Worm (Caenorhabditis elegans) whole organism, L2 larva: ENCODE results near the gene Y39B6A.34.
"Not testable (repeated sequence)": the region's sequence is repeated elsewhere in the genome, so short reads cannot be mapped to it uniquely, and the experiment has no call there.

Experiments used
- C34F6.9 ChIP-seq: fragments of 150-350 bp; optimal IDR thresholded peaks from 2 replicates; lab custom pipeline; 2014; ENCODE audit warnings: missing biosample characterization, missing genetic modification characterization
- F13H6.1 ChIP-seq: sonication (generic microtip); optimal IDR thresholded peaks from 2 replicates; lab custom pipeline; 2016; ENCODE audit warnings: missing genetic modification characterization, missing compliant biosample characterization
- R02D3.7 ChIP-seq: fragments of 150-350 bp; optimal IDR thresholded peaks from 2 replicates; lab custom pipeline; 2014; ENCODE audit warnings: missing biosample characterization, missing genetic modification characterization
- Y55F3AM.14 ChIP-seq: fragments of 200-800 bp; sonication (Bioruptor generic); optimal IDR thresholded peaks from 2 replicates; lab custom pipeline; 2018; ENCODE audit warnings: mild to moderate bottlenecking, missing genetic modification characterization, missing compliant biosample characterization
- ZK546.5 ChIP-seq: sonication (generic microtip); optimal IDR thresholded peaks from 2 replicates; lab custom pipeline; 2017; ENCODE audit warnings: missing biosample characterization, missing genetic modification characterization
- alr-1 ChIP-seq: fragments of 150-350 bp; optimal IDR thresholded peaks from 2 replicates; lab custom pipeline; 2014; ENCODE audit warnings: missing biosample characterization, missing genetic modification characterization
- ama-1 ChIP-seq: fragments of 150-350 bp; optimal IDR thresholded peaks from 2 replicates; lab custom pipeline; 2018; ENCODE audit warnings: inconsistent platforms
- blmp-1 ChIP-seq: sonication (generic microtip); optimal IDR thresholded peaks from 2 replicates; lab custom pipeline; 2017; ENCODE audit warnings: missing genetic modification characterization, mild to moderate bottlenecking, missing compliant biosample characterization, antibody characterized with exemption, moderate library complexity; ENCODE audit not compliant: insufficient read depth
- ceh-16 ChIP-seq: fragments of 150-350 bp; optimal IDR thresholded peaks from 2 replicates; lab custom pipeline; 2014; ENCODE audit warnings: missing biosample characterization, missing genetic modification characterization
- ceh-82 ChIP-seq: fragments of 150-350 bp; optimal IDR thresholded peaks from 2 replicates; lab custom pipeline; 2014; ENCODE audit warnings: missing biosample characterization, missing genetic modification characterization
- egl-27 ChIP-seq: sonication (generic microtip); optimal IDR thresholded peaks from 3 replicates; lab custom pipeline; 2017; ENCODE audit warnings: missing biosample characterization, missing genetic modification reagents, missing genetic modification characterization
- elt-1 ChIP-seq: fragments of 150-350 bp; optimal IDR thresholded peaks from 2 replicates; lab custom pipeline; 2014; ENCODE audit warnings: missing biosample characterization, missing genetic modification characterization
- gmeb-1 ChIP-seq: fragments of 150-350 bp; optimal IDR thresholded peaks from 2 replicates; lab custom pipeline; 2014; ENCODE audit warnings: missing biosample characterization, missing genetic modification characterization
- lin-13 ChIP-seq: fragments of 150-350 bp; optimal IDR thresholded peaks from 2 replicates; lab custom pipeline; 2014; ENCODE audit warnings: missing biosample characterization, missing genetic modification reagents, missing genetic modification characterization
- lsy-2 ChIP-seq, 2 experiments: fragments of 150-350 bp in 1 of 2; sonication (generic microtip) in 1 of 2; optimal IDR thresholded peaks; 2 replicates each; lab custom pipeline; 2014 to 2017; ENCODE audit warnings: missing biosample characterization in 2 of 2, missing genetic modification characterization in 2 of 2
- mab-5 ChIP-seq: fragments of 150-350 bp; optimal IDR thresholded peaks from 2 replicates; lab custom pipeline; 2014; ENCODE audit warnings: missing biosample characterization, missing genetic modification characterization
- mbf-1 ChIP-seq: sonication (generic microtip); optimal IDR thresholded peaks from 2 replicates; lab custom pipeline; 2017; ENCODE audit warnings: missing biosample characterization, missing genetic modification characterization
- mdl-1 ChIP-seq, 2 experiments: fragments of 150-350 bp in 1 of 2; sonication (generic microtip) in 1 of 2; optimal IDR thresholded peaks; 2 replicates each; lab custom pipeline; 2017; ENCODE audit warnings: missing biosample characterization in 2 of 2, missing genetic modification characterization in 2 of 2
- nhr-10 ChIP-seq: sonication (generic microtip); optimal IDR thresholded peaks from 2 replicates; lab custom pipeline; 2017; ENCODE audit warnings: missing biosample characterization, missing genetic modification characterization
- nhr-11 ChIP-seq: fragments of 150-350 bp; optimal IDR thresholded peaks from 2 replicates; lab custom pipeline; 2014; ENCODE audit warnings: missing biosample characterization, missing genetic modification characterization
- nhr-12 ChIP-seq: fragments of 150-350 bp; optimal IDR thresholded peaks from 2 replicates; lab custom pipeline; 2014; ENCODE audit warnings: missing biosample characterization, missing genetic modification characterization
- nhr-23 ChIP-seq: fragments of 150-350 bp; optimal IDR thresholded peaks from 2 replicates; lab custom pipeline; 2014; ENCODE audit warnings: missing biosample characterization, missing genetic modification reagents, missing genetic modification characterization
- nhr-237 ChIP-seq: fragments of 150-350 bp; optimal IDR thresholded peaks from 2 replicates; lab custom pipeline; 2014; ENCODE audit warnings: missing biosample characterization, missing genetic modification characterization
- nhr-25 ChIP-seq: fragments of 150-350 bp; sonication (generic microtip); optimal IDR thresholded peaks from 3 replicates; lab custom pipeline; 2014; ENCODE audit warnings: missing biosample characterization, missing genetic modification characterization
- nhr-6 ChIP-seq: fragments of 150-350 bp; optimal IDR thresholded peaks from 2 replicates; lab custom pipeline; 2014; ENCODE audit warnings: missing biosample characterization, missing genetic modification characterization
- nhr-77 ChIP-seq: fragments of 150-350 bp; optimal IDR thresholded peaks from 2 replicates; lab custom pipeline; 2014; ENCODE audit warnings: missing biosample characterization, missing genetic modification characterization
- peb-1 ChIP-seq: fragments of 150-350 bp; optimal IDR thresholded peaks from 2 replicates; lab custom pipeline; 2014; ENCODE audit warnings: missing biosample characterization, missing genetic modification characterization
- sem-4 ChIP-seq: fragments of 150-350 bp; optimal IDR thresholded peaks from 2 replicates; lab custom pipeline; 2014; ENCODE audit warnings: missing biosample characterization, missing genetic modification reagents, missing genetic modification characterization
- skn-1 ChIP-seq: sonication (generic microtip); optimal IDR thresholded peaks from 2 replicates; lab custom pipeline; 2017; ENCODE audit warnings: missing biosample characterization, missing genetic modification characterization
- sma-3 ChIP-seq: sonication (generic microtip); optimal IDR thresholded peaks from 2 replicates; lab custom pipeline; 2016; ENCODE audit warnings: missing genetic modification reagents, missing genetic modification characterization, missing compliant biosample characterization
- sma-9 ChIP-seq, 2 experiments: fragments of 150-350 bp in 1 of 2; sonication (generic microtip) in 1 of 2; optimal IDR thresholded peaks; 2 replicates each; lab custom pipeline; 2014 to 2016; ENCODE audit warnings: missing genetic modification characterization in 2 of 2, mild to moderate bottlenecking in 1 of 2, missing biosample characterization in 1 of 2, missing compliant biosample characterization in 1 of 2, missing genetic modification reagents in 1 of 2, moderate library complexity in 1 of 2
- snpc-4 ChIP-seq: fragments of 150-350 bp; optimal IDR thresholded peaks from 2 replicates; lab custom pipeline; 2014; ENCODE audit warnings: missing biosample characterization, missing genetic modification characterization
- unc-39 ChIP-seq: fragments of 150-350 bp; optimal IDR thresholded peaks from 2 replicates; lab custom pipeline; 2014; ENCODE audit warnings: missing biosample characterization, missing genetic modification characterization
- ztf-11 ChIP-seq: sonication (generic microtip); optimal IDR thresholded peaks from 2 replicates; lab custom pipeline; 2017; ENCODE audit warnings: missing biosample characterization, missing genetic modification characterization
- ztf-4 ChIP-seq: fragments of 150-350 bp; optimal IDR thresholded peaks from 2 replicates; lab custom pipeline; 2014; ENCODE audit warnings: missing biosample characterization, missing genetic modification characterization

Gene Y39B6A.34

ce11 chrV:19000542-19000941 is 276 bp upstream of the Y39B6A.34 start:
- no peak for TF ChIP-seq blmp-1 (tag; lab: Kevin White, UChicago)
- TF ChIP-seq nhr-77 (tag; lab: Kevin White, UChicago): no peak
- no peak for TF ChIP-seq snpc-4
- TF ChIP-seq nhr-25 (tag; lab: Kevin White, UChicago): no peak
- no peak for TF ChIP-seq mdl-1 (tag; optimal IDR thresholded peaks at IDR 0.05; lab: Kevin White, UChicago)
- TF ChIP-seq nhr-12: no peak
- no peak for TF ChIP-seq egl-27
- no peak for TF ChIP-seq sma-9 (GFP tag; optimal IDR thresholded peaks at IDR 0.05; lab: Kevin White, UChicago)
- TF ChIP-seq sma-9 (tag; optimal IDR thresholded peaks at IDR 0.05; lab: Kevin White, UChicago): no peak
- TF ChIP-seq skn-1 (tag; lab: Kevin White, UChicago): no peak
- TF ChIP-seq R02D3.7 (tag; lab: Kevin White, UChicago): no peak
- no peak for TF ChIP-seq sma-3 (GFP tag; lab: Kevin White, UChicago)
- TF ChIP-seq Y55F3AM.14 (GFP tag; lab: Kevin White, UChicago): no peak
- no peak for TF ChIP-seq nhr-11

ce11 chrV:19001656-19002055 is 838 bp downstream of the Y39B6A.34 start, which contains the start of gene Y39B6A.33:
Y39B6A.33 (plus strand) TSS chrV:19001956.
- TF ChIP-seq gmeb-1 (tag; lab: Kevin White, UChicago) (no peak), lin-13 (GFP tag; lab: Kevin White, UChicago) (no peak), nhr-237 (tag; lab: Kevin White, UChicago) (no peak), ztf-11 (tag; lab: Kevin White, UChicago) (no peak), lsy-2 (tag; optimal IDR thresholded peaks at IDR 0.05; lab: Kevin White, UChicago) (no peak), nhr-11 (no peak), ceh-16 (tag; lab: Kevin White, UChicago) (no peak), sma-3 (GFP tag; lab: Kevin White, UChicago) (no peak), blmp-1 (tag; lab: Kevin White, UChicago) (no peak), sem-4 (tag; lab: Kevin White, UChicago) (no peak), Y55F3AM.14 (GFP tag; lab: Kevin White, UChicago) (no peak)

ce11 chrV:19010405-19010804 is 9.6 kb downstream of the Y39B6A.34 start:
- no peak for TF ChIP-seq alr-1 (tag; lab: Kevin White, UChicago)
- TF ChIP-seq egl-27: no peak
- TF ChIP-seq nhr-6: no peak
- TF ChIP-seq sma-3 (GFP tag; lab: Kevin White, UChicago): no peak
- no peak for TF ChIP-seq nhr-10 (tag; lab: Kevin White, UChicago)
- no peak for TF ChIP-seq unc-39 (tag; lab: Kevin White, UChicago)
- no peak for TF ChIP-seq peb-1
- no peak for TF ChIP-seq mab-5 (tag; lab: Kevin White, UChicago)
- TF ChIP-seq F13H6.1: no peak
- TF ChIP-seq nhr-11: no peak
- no peak for TF ChIP-seq ZK546.5 (tag; lab: Kevin White, UChicago)
- TF ChIP-seq C34F6.9 (tag; lab: Kevin White, UChicago): no peak
- TF ChIP-seq Y55F3AM.14 (GFP tag; lab: Kevin White, UChicago): no peak
- TF ChIP-seq elt-1: no peak
- TF ChIP-seq nhr-23 (tag; lab: Kevin White, UChicago): no peak
- no peak for TF ChIP-seq ama-1 (lab: Kevin White, UChicago)
- TF ChIP-seq mbf-1 (tag; lab: Kevin White, UChicago): no peak

- TF ChIP-seq nhr-12: no peak
- TF ChIP-seq nhr-10 (tag; lab: Kevin White, UChicago): no peak
- no peak for TF ChIP-seq ama-1 (lab: Kevin White, UChicago)
- no peak for TF ChIP-seq gmeb-1 (tag; lab: Kevin White, UChicago)
- TF ChIP-seq ceh-82 (tag; lab: Kevin White, UChicago): no peak
- TF ChIP-seq skn-1 (tag; lab: Kevin White, UChicago): no peak
- TF ChIP-seq mab-5 (tag; lab: Kevin White, UChicago): no peak
- TF ChIP-seq egl-27: no peak
- no peak for TF ChIP-seq nhr-25 (tag; lab: Kevin White, UChicago)
- no peak for TF ChIP-seq alr-1 (tag; lab: Kevin White, UChicago)
- no peak for TF ChIP-seq C34F6.9 (tag; lab: Kevin White, UChicago)
- no peak for TF ChIP-seq elt-1
These were observed 12.4 kb downstream of the Y39B6A.34 start for ce11 chrV:19013215-19013614.

ce11 chrV:19014273-19014672 is 13.5 kb downstream of the Y39B6A.34 start, which contains the start of gene Y39B6A.30:
Y39B6A.30 (plus strand) TSS chrV:19014573.
- TF ChIP-seq ztf-4, C34F6.9, skn-1 (tag; lab: Kevin White, UChicago): not testable (repeated sequence)
